Worm (Caenorhabditis elegans) whole organism, L4/young adult: ENCODE data around the gene T02D1.7.

Experiments used
- W03F9.2 ChIP-seq: fragments of 150-350 bp; optimal IDR thresholded peaks from 2 replicates; lab custom pipeline; 2014; ENCODE audit warnings: missing biosample characterization, missing genetic modification characterization
- dao-5 ChIP-seq: sonication (generic microtip); optimal IDR thresholded peaks from 2 replicates; lab custom pipeline; 2016; ENCODE audit warnings: missing genotype, missing genetic modification characterization, moderate library complexity, missing compliant biosample characterization
- him-1 ChIP-seq: sonication (generic microtip); optimal IDR thresholded peaks from 2 replicates; lab custom pipeline; 2016; ENCODE audit warnings: missing genotype, missing genetic modification reagents, missing genetic modification characterization, missing compliant biosample characterization

DNA sequence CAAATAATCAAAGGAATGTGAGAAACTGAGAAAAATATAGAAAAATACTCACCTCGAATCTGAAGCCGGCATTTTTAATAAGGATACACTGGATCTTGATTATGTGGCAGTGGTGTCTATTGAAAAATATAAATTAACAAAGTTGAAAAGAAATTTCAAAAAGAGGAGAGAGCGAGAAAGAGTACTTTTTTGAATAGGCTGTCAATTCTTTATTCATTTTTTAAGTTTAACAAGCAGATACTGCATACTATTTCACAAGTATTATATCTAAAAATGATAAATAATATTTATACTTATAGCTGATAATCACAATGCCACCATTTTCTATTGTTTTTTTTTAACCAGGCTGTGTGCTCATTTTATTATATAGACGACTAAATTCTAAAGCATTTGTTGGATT is 10.8 kb upstream of the T02D1.7 start, which contains the start of gene npr-26:
- TF ChIP-seq dao-5 (tag; lab: Kevin White, UChicago): no peak
- no peak for TF ChIP-seq W03F9.2 (tag; lab: Kevin White, UChicago)
- TF ChIP-seq him-1 (tag; lab: Kevin White, UChicago): no peak
